Worm (Caenorhabditis elegans) whole organism, L2 larva: ENCODE data around the gene pat-4.

ENCODE experiments used
- C34F6.9 ChIP-seq: fragments of 150-350 bp; optimal IDR thresholded peaks from 2 replicates; lab custom pipeline; 2014; ENCODE audit warnings: missing biosample characterization, missing genetic modification characterization
- F13H6.1 ChIP-seq: sonication (generic microtip); optimal IDR thresholded peaks from 2 replicates; lab custom pipeline; 2016; ENCODE audit warnings: missing genetic modification characterization, missing compliant biosample characterization
- R02D3.7 ChIP-seq: fragments of 150-350 bp; optimal IDR thresholded peaks from 2 replicates; lab custom pipeline; 2014; ENCODE audit warnings: missing biosample characterization, missing genetic modification characterization
- Y55F3AM.14 ChIP-seq: fragments of 200-800 bp; sonication (Bioruptor generic); optimal IDR thresholded peaks from 2 replicates; lab custom pipeline; 2018; ENCODE audit warnings: mild to moderate bottlenecking, missing genetic modification characterization, missing compliant biosample characterization
- ZK546.5 ChIP-seq: sonication (generic microtip); optimal IDR thresholded peaks from 2 replicates; lab custom pipeline; 2017; ENCODE audit warnings: missing biosample characterization, missing genetic modification characterization
- alr-1 ChIP-seq: fragments of 150-350 bp; optimal IDR thresholded peaks from 2 replicates; lab custom pipeline; 2014; ENCODE audit warnings: missing biosample characterization, missing genetic modification characterization
- aly-2 ChIP-seq: fragments of 150-350 bp; optimal IDR thresholded peaks from 2 replicates; lab custom pipeline; 2014; ENCODE audit warnings: missing biosample characterization, missing genetic modification characterization
- ama-1 ChIP-seq: fragments of 150-350 bp; optimal IDR thresholded peaks from 2 replicates; lab custom pipeline; 2018; ENCODE audit warnings: inconsistent platforms
- blmp-1 ChIP-seq: sonication (generic microtip); optimal IDR thresholded peaks from 2 replicates; lab custom pipeline; 2017; ENCODE audit warnings: missing genetic modification characterization, mild to moderate bottlenecking, missing compliant biosample characterization, antibody characterized with exemption, moderate library complexity; ENCODE audit not compliant: insufficient read depth
- ceh-16 ChIP-seq: fragments of 150-350 bp; optimal IDR thresholded peaks from 2 replicates; lab custom pipeline; 2014; ENCODE audit warnings: missing biosample characterization, missing genetic modification characterization
- ceh-82 ChIP-seq: fragments of 150-350 bp; optimal IDR thresholded peaks from 2 replicates; lab custom pipeline; 2014; ENCODE audit warnings: missing biosample characterization, missing genetic modification characterization
- crh-2 ChIP-seq: sonication (generic microtip); optimal IDR thresholded peaks from 2 replicates; lab custom pipeline; 2017; ENCODE audit warnings: missing biosample characterization, missing genetic modification characterization
- dmd-4 ChIP-seq: sonication (generic microtip); optimal IDR thresholded peaks from 2 replicates; lab custom pipeline; 2017; ENCODE audit warnings: missing biosample characterization, missing genetic modification characterization
- egl-27 ChIP-seq: sonication (generic microtip); optimal IDR thresholded peaks from 3 replicates; lab custom pipeline; 2017; ENCODE audit warnings: missing biosample characterization, missing genetic modification reagents, missing genetic modification characterization
- elt-1 ChIP-seq: fragments of 150-350 bp; optimal IDR thresholded peaks from 2 replicates; lab custom pipeline; 2014; ENCODE audit warnings: missing biosample characterization, missing genetic modification characterization
- elt-3 ChIP-seq: sonication (generic microtip); optimal IDR thresholded peaks from 2 replicates; lab custom pipeline; 2017; ENCODE audit warnings: missing biosample characterization, missing genetic modification characterization
- fos-1 ChIP-seq: fragments of 150-350 bp; optimal IDR thresholded peaks from 2 replicates; lab custom pipeline; 2014; ENCODE audit warnings: missing biosample characterization, missing genetic modification characterization
- gmeb-1 ChIP-seq: fragments of 150-350 bp; optimal IDR thresholded peaks from 2 replicates; lab custom pipeline; 2014; ENCODE audit warnings: missing biosample characterization, missing genetic modification characterization
- lin-11 ChIP-seq: fragments of 150-350 bp; sonication (generic microtip); optimal IDR thresholded peaks from 2 replicates; lab custom pipeline; 2014; ENCODE audit warnings: missing biosample characterization, missing genetic modification characterization, inconsistent platforms, mixed read lengths
- lin-13 ChIP-seq: fragments of 150-350 bp; optimal IDR thresholded peaks from 2 replicates; lab custom pipeline; 2014; ENCODE audit warnings: missing biosample characterization, missing genetic modification reagents, missing genetic modification characterization
- lin-39 ChIP-seq: fragments of 150-350 bp; optimal IDR thresholded peaks from 2 replicates; lab custom pipeline; 2014; ENCODE audit warnings: missing biosample characterization, missing genetic modification reagents, missing genetic modification characterization
- lsy-2 ChIP-seq, 2 experiments: fragments of 150-350 bp in 1 of 2; sonication (generic microtip) in 1 of 2; optimal IDR thresholded peaks; 2 replicates each; lab custom pipeline; 2014 to 2017; ENCODE audit warnings: missing biosample characterization in 2 of 2, missing genetic modification characterization in 2 of 2
- mab-5 ChIP-seq: fragments of 150-350 bp; optimal IDR thresholded peaks from 2 replicates; lab custom pipeline; 2014; ENCODE audit warnings: missing biosample characterization, missing genetic modification characterization
- mbf-1 ChIP-seq: sonication (generic microtip); optimal IDR thresholded peaks from 2 replicates; lab custom pipeline; 2017; ENCODE audit warnings: missing biosample characterization, missing genetic modification characterization
- mdl-1 ChIP-seq, 2 experiments: fragments of 150-350 bp in 1 of 2; sonication (generic microtip) in 1 of 2; optimal IDR thresholded peaks; 2 replicates each; lab custom pipeline; 2017; ENCODE audit warnings: missing biosample characterization in 2 of 2, missing genetic modification characterization in 2 of 2
- nhr-10 ChIP-seq: sonication (generic microtip); optimal IDR thresholded peaks from 2 replicates; lab custom pipeline; 2017; ENCODE audit warnings: missing biosample characterization, missing genetic modification characterization
- nhr-11 ChIP-seq: fragments of 150-350 bp; optimal IDR thresholded peaks from 2 replicates; lab custom pipeline; 2014; ENCODE audit warnings: missing biosample characterization, missing genetic modification characterization
- nhr-12 ChIP-seq: fragments of 150-350 bp; optimal IDR thresholded peaks from 2 replicates; lab custom pipeline; 2014; ENCODE audit warnings: missing biosample characterization, missing genetic modification characterization
- nhr-129 ChIP-seq: fragments of 150-350 bp; optimal IDR thresholded peaks from 2 replicates; lab custom pipeline; 2014; ENCODE audit warnings: missing biosample characterization, missing genetic modification characterization
- nhr-21 ChIP-seq: fragments of 150-350 bp; optimal IDR thresholded peaks from 2 replicates; lab custom pipeline; 2014; ENCODE audit warnings: missing biosample characterization, missing genetic modification characterization
- nhr-23 ChIP-seq: fragments of 150-350 bp; optimal IDR thresholded peaks from 2 replicates; lab custom pipeline; 2014; ENCODE audit warnings: missing biosample characterization, missing genetic modification reagents, missing genetic modification characterization
- nhr-237 ChIP-seq: fragments of 150-350 bp; optimal IDR thresholded peaks from 2 replicates; lab custom pipeline; 2014; ENCODE audit warnings: missing biosample characterization, missing genetic modification characterization
- nhr-25 ChIP-seq: fragments of 150-350 bp; sonication (generic microtip); optimal IDR thresholded peaks from 3 replicates; lab custom pipeline; 2014; ENCODE audit warnings: missing biosample characterization, missing genetic modification characterization
- nhr-6 ChIP-seq: fragments of 150-350 bp; optimal IDR thresholded peaks from 2 replicates; lab custom pipeline; 2014; ENCODE audit warnings: missing biosample characterization, missing genetic modification characterization
- nhr-77 ChIP-seq: fragments of 150-350 bp; optimal IDR thresholded peaks from 2 replicates; lab custom pipeline; 2014; ENCODE audit warnings: missing biosample characterization, missing genetic modification characterization
- peb-1 ChIP-seq: fragments of 150-350 bp; optimal IDR thresholded peaks from 2 replicates; lab custom pipeline; 2014; ENCODE audit warnings: missing biosample characterization, missing genetic modification characterization
- sem-4 ChIP-seq: fragments of 150-350 bp; optimal IDR thresholded peaks from 2 replicates; lab custom pipeline; 2014; ENCODE audit warnings: missing biosample characterization, missing genetic modification reagents, missing genetic modification characterization
- skn-1 ChIP-seq: sonication (generic microtip); optimal IDR thresholded peaks from 2 replicates; lab custom pipeline; 2017; ENCODE audit warnings: missing biosample characterization, missing genetic modification characterization
- sma-3 ChIP-seq: sonication (generic microtip); optimal IDR thresholded peaks from 2 replicates; lab custom pipeline; 2016; ENCODE audit warnings: missing genetic modification reagents, missing genetic modification characterization, missing compliant biosample characterization
- sma-9 ChIP-seq, 2 experiments: fragments of 150-350 bp in 1 of 2; sonication (generic microtip) in 1 of 2; optimal IDR thresholded peaks; 2 replicates each; lab custom pipeline; 2014 to 2016; ENCODE audit warnings: missing genetic modification characterization in 2 of 2, mild to moderate bottlenecking in 1 of 2, missing biosample characterization in 1 of 2, missing compliant biosample characterization in 1 of 2, missing genetic modification reagents in 1 of 2, moderate library complexity in 1 of 2
- snpc-4 ChIP-seq: fragments of 150-350 bp; optimal IDR thresholded peaks from 2 replicates; lab custom pipeline; 2014; ENCODE audit warnings: missing biosample characterization, missing genetic modification characterization
- unc-39 ChIP-seq: fragments of 150-350 bp; optimal IDR thresholded peaks from 2 replicates; lab custom pipeline; 2014; ENCODE audit warnings: missing biosample characterization, missing genetic modification characterization
- unc-55 ChIP-seq: fragments of 150-350 bp; sonication (generic microtip); optimal IDR thresholded peaks from 3 replicates; lab custom pipeline; 2014; ENCODE audit warnings: missing biosample characterization, missing genetic modification reagents, missing genetic modification characterization
- unc-62 ChIP-seq: fragments of 150-350 bp; optimal IDR thresholded peaks from 2 replicates; lab custom pipeline; 2014; ENCODE audit warnings: missing biosample characterization, missing genetic modification reagents, missing genetic modification characterization
- zag-1 ChIP-seq: fragments of 150-350 bp; optimal IDR thresholded peaks from 2 replicates; lab custom pipeline; 2014; ENCODE audit warnings: missing biosample characterization, missing genetic modification characterization
- ztf-1 ChIP-seq: fragments of 200-800 bp; sonication (Bioruptor generic); conservative IDR thresholded peaks from 2 replicates; pipeline ENCODE4 v1.3.6; 2022; ENCODE audit warnings: missing genetic modification characterization, missing compliant biosample characterization
- ztf-11 ChIP-seq: sonication (generic microtip); optimal IDR thresholded peaks from 2 replicates; lab custom pipeline; 2017; ENCODE audit warnings: missing biosample characterization, missing genetic modification characterization
- ztf-4 ChIP-seq: fragments of 150-350 bp; optimal IDR thresholded peaks from 2 replicates; lab custom pipeline; 2014; ENCODE audit warnings: missing biosample characterization, missing genetic modification characterization

The pat-4 gene

ce11 chrIII:92247-92646 lies 2.4 kb downstream of the pat-4 start:
- TF ChIP-seq ama-1 (lab: Kevin White, UChicago) (no peak), dmd-4 (tag; lab: Kevin White, UChicago) (no peak), unc-62 (no peak), ceh-82 (tag; lab: Kevin White, UChicago) (no peak), F13H6.1 (tag; lab: Kevin White, UChicago) (no peak), elt-3 (tag; lab: Kevin White, UChicago) (no peak), nhr-11 (no peak), mab-5 (tag; lab: Kevin White, UChicago) (no peak), nhr-6 (tag; lab: Kevin White, UChicago) (no peak)

DNA sequence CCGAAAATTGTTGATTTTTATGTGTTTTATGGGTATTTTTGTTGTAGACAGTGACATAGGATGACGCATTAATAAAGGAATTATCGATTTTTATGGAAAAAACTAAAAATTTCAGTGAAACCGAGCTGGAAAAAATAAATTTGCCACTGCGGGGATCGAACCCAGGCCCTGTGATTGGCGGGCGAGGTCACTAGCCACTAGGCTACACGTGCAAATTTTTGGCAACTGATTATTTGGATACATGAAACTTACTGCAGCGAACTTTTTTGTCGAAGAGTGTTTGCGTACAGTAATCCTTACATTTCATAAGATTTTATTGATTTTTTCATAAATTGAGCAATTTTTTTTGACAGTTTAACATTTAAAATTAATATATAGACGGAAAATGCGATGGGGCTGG lies 5.5 kb downstream of the pat-4 start:
- TF ChIP-seq mab-5 (tag; lab: Kevin White, UChicago) (no peak), unc-62 (no peak), nhr-23 (tag; lab: Kevin White, UChicago) (no peak), blmp-1 (tag; lab: Kevin White, UChicago) (no peak), ama-1 (lab: Kevin White, UChicago) (peak; percentile 54), mdl-1 (tag; optimal IDR thresholded peaks at IDR 0.05; lab: Kevin White, UChicago) (no peak), lsy-2 (tag; optimal IDR thresholded peaks at IDR 0.05; lab: Kevin White, UChicago) (peak; percentile 17 to 62), nhr-25 (tag; lab: Kevin White, UChicago) (no peak), C34F6.9 (tag; lab: Kevin White, UChicago) (peak; percentile 26), lin-13 (no peak), nhr-10 (tag; lab: Kevin White, UChicago) (no peak), ZK546.5 (tag; lab: Kevin White, UChicago) (no peak), ceh-16 (tag; lab: Kevin White, UChicago) (no peak), nhr-129 (tag; lab: Kevin White, UChicago) (peak; percentile 48), F13H6.1 (tag; lab: Kevin White, UChicago) (no peak), egl-27 (tag; lab: Kevin White, UChicago) (peak; percentile 34), R02D3.7 (tag; lab: Kevin White, UChicago) (peak; percentile 10), alr-1 (no peak), nhr-6 (tag; lab: Kevin White, UChicago) (no peak), unc-39 (no peak), lin-39 (tag; lab: Kevin White, UChicago) (no peak), zag-1 (tag; lab: Kevin White, UChicago) (no peak), unc-55 (GFP tag; lab: Kevin White, UChicago) (peak; percentile 52), Y55F3AM.14 (no peak), lin-11 (tag; lab: Kevin White, UChicago) (no peak), fos-1 (peak; percentile 49), snpc-4 (tag; lab: Kevin White, UChicago) (no peak), nhr-237 (tag; lab: Kevin White, UChicago) (no peak), aly-2 (tag; lab: Kevin White, UChicago) (no peak), skn-1 (tag; lab: Kevin White, UChicago) (no peak), ztf-11 (tag; lab: Kevin White, UChicago) (no peak), elt-3 (tag; lab: Kevin White, UChicago) (no peak), peb-1 (tag; lab: Kevin White, UChicago) (no peak), gmeb-1 (tag; lab: Kevin White, UChicago) (peak; percentile 45), sem-4 (tag; lab: Kevin White, UChicago) (no peak), sma-9 (GFP tag; optimal IDR thresholded peaks at IDR 0.05; lab: Kevin White, UChicago) (peak; percentile 5), sma-9 (tag; optimal IDR thresholded peaks at IDR 0.05; lab: Kevin White, UChicago) (no peak), nhr-21 (tag; lab: Kevin White, UChicago) (peak; percentile 44), nhr-12 (tag; lab: Kevin White, UChicago) (no peak), ztf-4 (tag; lab: Kevin White, UChicago) (peak; percentile 47), elt-1 (tag; lab: Kevin White, UChicago) (no peak), ceh-82 (tag; lab: Kevin White, UChicago) (no peak), dmd-4 (tag; lab: Kevin White, UChicago) (no peak), mbf-1 (tag; lab: Kevin White, UChicago) (no peak), sma-3 (peak; percentile 51), nhr-77 (peak; percentile 50), crh-2 (tag; lab: Kevin White, UChicago) (peak; percentile 48), nhr-11 (no peak), ztf-1 (GFP tag; lab: Robert Waterston, UW) (no peak)
